Worm (Caenorhabditis elegans) whole organism, mixed stage, embryonic: Measurements from ENCODE around the gene ZK1128.7.

Experiments used
- M03D4.4 ChIP-seq: sonication (generic microtip); optimal IDR thresholded peaks from 2 replicates; lab custom pipeline; 2017; ENCODE audit warnings: mild to moderate bottlenecking, missing genetic modification characterization, missing compliant biosample characterization
- bed-3 ChIP-seq: fragments of 200-800 bp; sonication (Bioruptor generic); optimal IDR thresholded peaks from 3 replicates; lab custom pipeline; 2018; ENCODE audit warnings: mild to moderate bottlenecking, missing genetic modification characterization, moderate library complexity, missing compliant biosample characterization
- blmp-1 ChIP-seq: fragments of 150-350 bp; optimal IDR thresholded peaks from 2 replicates; lab custom pipeline; 2014; ENCODE audit warnings: missing biosample characterization, missing genetic modification characterization
- ceh-39 ChIP-seq: fragments of 150-350 bp; optimal IDR thresholded peaks from 2 replicates; lab custom pipeline; 2014; ENCODE audit warnings: missing biosample characterization, missing genetic modification characterization
- ceh-43 ChIP-seq: fragments of 200-800 bp; sonication (Bioruptor generic); optimal IDR thresholded peaks from 2 replicates; lab custom pipeline; 2018; ENCODE audit warnings: mild to moderate bottlenecking, missing genetic modification characterization, moderate library complexity, missing compliant biosample characterization
- ceh-83 ChIP-seq: fragments of 200-800 bp; sonication (Bioruptor generic); optimal IDR thresholded peaks from 2 replicates; lab custom pipeline; 2018; ENCODE audit warnings: mild to moderate bottlenecking, missing genetic modification characterization, missing compliant biosample characterization
- ces-1 ChIP-seq: fragments of 150-350 bp; optimal IDR thresholded peaks from 2 replicates; lab custom pipeline; 2014; ENCODE audit warnings: missing biosample characterization, missing genetic modification reagents, missing genetic modification characterization
- cnd-1 ChIP-seq: fragments of 200-800 bp; sonication (Bioruptor generic); optimal IDR thresholded peaks from 2 replicates; lab custom pipeline; 2018; ENCODE audit warnings: mild to moderate bottlenecking, missing genetic modification characterization, missing compliant biosample characterization
- drap-1 ChIP-seq: fragments of 200-800 bp; sonication (Bioruptor generic); optimal IDR thresholded peaks from 3 replicates; lab custom pipeline; 2018; ENCODE audit warnings: mild to moderate bottlenecking, missing genetic modification characterization, missing compliant biosample characterization
- elt-1 ChIP-seq: sonication (generic microtip); optimal IDR thresholded peaks from 2 replicates; lab custom pipeline; 2017; ENCODE audit warnings: missing genetic modification characterization, mild to moderate bottlenecking, missing compliant biosample characterization, antibody characterized with exemption, moderate library complexity, borderline replicate concordance; ENCODE audit not compliant: insufficient read depth
- flh-1 ChIP-seq: fragments of 200-800 bp; sonication (Bioruptor generic); optimal IDR thresholded peaks from 2 replicates; lab custom pipeline; 2018; ENCODE audit warnings: mild to moderate bottlenecking, missing genetic modification characterization, moderate library complexity, missing compliant biosample characterization
- ham-2 ChIP-seq: fragments of 200-800 bp; sonication (Bioruptor generic); optimal IDR thresholded peaks from 2 replicates; lab custom pipeline; 2018; ENCODE audit warnings: mild to moderate bottlenecking, missing genetic modification characterization, missing compliant biosample characterization
- hlh-1 ChIP-seq: fragments of 150-350 bp; optimal IDR thresholded peaks from 2 replicates; lab custom pipeline; 2014; ENCODE audit warnings: missing biosample characterization, missing genetic modification reagents, missing genetic modification characterization
- lin-13 ChIP-seq: fragments of 150-350 bp; optimal IDR thresholded peaks from 2 replicates; lab custom pipeline; 2014; ENCODE audit warnings: missing biosample characterization, missing genetic modification characterization
- lin-32 ChIP-seq: fragments of 200-800 bp; sonication (Bioruptor generic); optimal IDR thresholded peaks from 2 replicates; lab custom pipeline; 2018; ENCODE audit warnings: mild to moderate bottlenecking, missing genetic modification characterization, missing compliant biosample characterization
- lsy-2 ChIP-seq: fragments of 150-350 bp; optimal IDR thresholded peaks from 2 replicates; lab custom pipeline; 2014; ENCODE audit warnings: missing biosample characterization, missing genetic modification characterization
- mab-5 ChIP-seq: fragments of 150-350 bp; optimal IDR thresholded peaks from 2 replicates; lab custom pipeline; 2014; ENCODE audit warnings: missing biosample characterization, missing genetic modification characterization
- mep-1 ChIP-seq: fragments of 150-350 bp; optimal IDR thresholded peaks from 2 replicates; lab custom pipeline; 2017; ENCODE audit warnings: missing biosample characterization, missing genetic modification reagents, missing genetic modification characterization, inconsistent platforms
- mls-2 ChIP-seq: sonication (generic microtip); optimal IDR thresholded peaks from 2 replicates; lab custom pipeline; 2016; ENCODE audit warnings: mild to moderate bottlenecking, missing genetic modification characterization, moderate library complexity, missing compliant biosample characterization
- nhr-12 ChIP-seq: fragments of 150-350 bp; optimal IDR thresholded peaks from 2 replicates; lab custom pipeline; 2014; ENCODE audit warnings: missing biosample characterization, missing genetic modification characterization
- nhr-2 ChIP-seq: fragments of 150-350 bp; optimal IDR thresholded peaks from 2 replicates; lab custom pipeline; 2014; ENCODE audit warnings: missing biosample characterization, missing genetic modification characterization
- nhr-76 ChIP-seq: sonication (generic microtip); optimal IDR thresholded peaks from 2 replicates; lab custom pipeline; 2017; ENCODE audit warnings: missing biosample characterization, missing genetic modification characterization
- pha-4 ChIP-seq: fragments of 150-350 bp; optimal IDR thresholded peaks from 2 replicates; lab custom pipeline; 2018; ENCODE audit warnings: missing biosample characterization, missing genetic modification reagents, missing genetic modification characterization
- snpc-4 ChIP-seq: fragments of 150-350 bp; optimal IDR thresholded peaks from 2 replicates; lab custom pipeline; 2014; ENCODE audit warnings: missing biosample characterization, missing genetic modification characterization
- sptf-1 ChIP-seq: sonication (generic microtip); optimal IDR thresholded peaks from 2 replicates; lab custom pipeline; 2017; ENCODE audit warnings: mild to moderate bottlenecking, missing genetic modification characterization, moderate library complexity, missing compliant biosample characterization
- tbx-8 ChIP-seq: fragments of 200-800 bp; sonication (Bioruptor generic); optimal IDR thresholded peaks from 2 replicates; lab custom pipeline; 2018; ENCODE audit warnings: mild to moderate bottlenecking, missing genetic modification characterization, moderate library complexity, missing compliant biosample characterization
- unc-120 ChIP-seq: sonication (generic microtip); optimal IDR thresholded peaks from 2 replicates; lab custom pipeline; 2017; ENCODE audit warnings: missing genetic modification characterization, missing compliant biosample characterization; ENCODE audit not compliant: poor library complexity, severe bottlenecking
- unc-39 ChIP-seq: fragments of 150-350 bp; optimal IDR thresholded peaks from 2 replicates; lab custom pipeline; 2014; ENCODE audit warnings: missing biosample characterization, missing genetic modification characterization
- unc-62 ChIP-seq: fragments of 150-350 bp; optimal IDR thresholded peaks from 2 replicates; lab custom pipeline; 2014; ENCODE audit warnings: missing biosample characterization, missing genetic modification reagents, missing genetic modification characterization
- zip-8 ChIP-seq: fragments of 150-350 bp; optimal IDR thresholded peaks from 2 replicates; lab custom pipeline; 2014; ENCODE audit warnings: missing biosample characterization, missing genetic modification characterization
- ztf-11 ChIP-seq: fragments of 150-350 bp; optimal IDR thresholded peaks from 2 replicates; lab custom pipeline; 2014; ENCODE audit warnings: missing biosample characterization, missing genetic modification characterization

ZK1128.7 gene

DNA sequence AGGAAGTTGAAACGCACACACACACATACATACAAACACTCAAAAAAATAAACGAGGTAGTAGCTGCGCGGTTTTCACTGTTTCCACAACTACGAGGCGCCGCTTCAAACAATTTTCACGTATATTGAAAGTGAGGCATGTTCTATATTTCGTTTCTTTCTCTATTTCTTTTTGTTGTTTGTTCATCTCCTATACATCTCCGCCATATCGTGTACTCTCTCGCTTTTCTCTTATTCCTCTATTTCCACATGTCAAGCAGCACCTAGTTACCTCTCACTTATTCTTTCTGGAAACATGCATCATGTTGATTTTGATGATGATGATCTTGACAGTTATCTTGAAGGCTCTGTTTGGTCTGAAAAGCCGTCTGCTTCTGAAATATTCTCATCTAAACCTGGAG, at the start of gene ZK1128.7:
TSS of gene ZK1128.7 (plus strand) at position 229 of the 400 bp plus-strand sequence.
- TF ChIP-seq elt-1 (tag; lab: Kevin White, UChicago) (peak; percentile 29), ceh-43 (GFP tag; lab: Kevin White, UChicago) (no peak)

DNA sequence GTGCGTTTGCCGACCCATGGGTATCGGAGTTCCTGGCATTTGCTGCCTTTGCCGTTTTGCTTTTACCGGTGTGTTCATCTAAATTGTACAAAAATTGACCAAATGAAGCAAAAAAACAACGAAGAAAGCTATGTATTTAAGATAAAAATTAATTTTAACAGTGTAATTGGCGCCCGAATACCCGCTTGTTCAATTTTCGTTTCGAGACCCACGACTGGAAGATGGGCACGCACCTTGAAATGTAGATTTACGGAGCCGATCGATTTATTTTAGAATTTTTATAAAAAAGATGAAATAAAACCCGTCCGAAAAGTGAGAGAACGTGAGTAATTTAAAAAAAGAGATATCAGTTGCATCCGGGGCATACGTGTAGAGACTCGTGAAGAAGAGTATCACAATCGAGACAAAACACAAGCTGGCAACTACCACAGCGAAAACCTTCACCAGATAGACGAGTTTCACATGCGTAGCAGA, 48.3 kb upstream of the ZK1128.7 start, which contains the start of gene hal-2:
TSS of gene hal-2 (minus strand) at position 424 of the 474 bp plus-strand sequence.
- TF ChIP-seq ces-1 (GFP tag; lab: Kevin White, UChicago) (no peak), tbx-8 (GFP tag; lab: Kevin White, UChicago) (no peak), mep-1 (tag; lab: Kevin White, UChicago) (no peak), sptf-1 (tag; lab: Kevin White, UChicago) (no peak), nhr-2 (no peak), mab-5 (tag; lab: Kevin White, UChicago) (no peak), unc-62 (GFP tag; lab: Kevin White, UChicago) (no peak)

- TF ChIP-seq M03D4.4 (tag; lab: Kevin White, UChicago) (no peak), pha-4 (tag; lab: Kevin White, UChicago) (no peak), unc-39 (tag; lab: Kevin White, UChicago) (no peak), sptf-1 (tag; lab: Kevin White, UChicago) (no peak), unc-120 (tag; lab: Kevin White, UChicago) (no peak), snpc-4 (no peak), ceh-39 (tag; lab: Kevin White, UChicago) (no peak), lin-13 (no peak), ztf-11 (no peak), unc-62 (GFP tag; lab: Kevin White, UChicago) (no peak), ceh-43 (GFP tag; lab: Kevin White, UChicago) (no peak), mls-2 (no peak), zip-8 (tag; lab: Kevin White, UChicago) (no peak), ceh-83 (GFP tag; lab: Kevin White, UChicago) (no peak), blmp-1 (tag; lab: Kevin White, UChicago) (no peak)
These were observed 46.1 kb upstream of the ZK1128.7 start, which contains the start of gene gtf-2H2C for ce11 chrIII:10090685-10091084. gtf-2H2C (minus strand) TSS chrIII:10090785.

- TF ChIP-seq nhr-76 (tag; lab: Kevin White, UChicago) = no peak
- peak; percentile 2 for TF ChIP-seq lin-32
- no peak for TF ChIP-seq unc-120 (tag; lab: Kevin White, UChicago)
- TF ChIP-seq unc-39 (tag; lab: Kevin White, UChicago) = no peak
- TF ChIP-seq zip-8 (tag; lab: Kevin White, UChicago) = no peak
- TF ChIP-seq ham-2 = no peak
- TF ChIP-seq lin-13 = no peak
- no peak for TF ChIP-seq mep-1 (tag; lab: Kevin White, UChicago)
- TF ChIP-seq M03D4.4 (tag; lab: Kevin White, UChicago) = no peak
These were observed 43.7 kb upstream of the ZK1128.7 start for ce11 chrIII:10093093-10093492.

ce11 chrIII:10094538-10094937, 42.3 kb upstream of the ZK1128.7 start:
- TF ChIP-seq drap-1 (GFP tag; lab: Kevin White, UChicago) (peak; percentile 28), M03D4.4 (tag; lab: Kevin White, UChicago) (peak; percentile 59), nhr-2 (peak; percentile 9), sptf-1 (tag; lab: Kevin White, UChicago) (peak; percentile 79), hlh-1 (no peak), unc-120 (tag; lab: Kevin White, UChicago) (peak; percentile 56), unc-62 (GFP tag; lab: Kevin White, UChicago) (peak; percentile 3), cnd-1 (tag; lab: Kevin White, UChicago) (peak; percentile 69), ceh-39 (tag; lab: Kevin White, UChicago) (no peak), lsy-2 (tag; lab: Kevin White, UChicago) (peak; percentile 21), ham-2 (peak; percentile 91), nhr-12 (tag; lab: Kevin White, UChicago) (no peak), flh-1 (GFP tag; lab: Kevin White, UChicago) (no peak), mls-2 (peak; percentile 58), pha-4 (tag; lab: Kevin White, UChicago) (peak; percentile 58), bed-3 (GFP tag; lab: Kevin White, UChicago) (peak; percentile 9)
